Worm (Caenorhabditis elegans) whole organism, midembryonic: Measurements from ENCODE around the gene clec-33.

Experiments
- T22C8.4 ChIP-seq: fragments of 200-800 bp; sonication (Bioruptor generic); IDR thresholded peaks from 2 replicates; pipeline ENCODE4 v1.3.6; 2022; ENCODE audit warnings: missing genetic modification characterization, missing compliant biosample characterization
- cog-1 ChIP-seq: sonication (generic microtip); optimal IDR thresholded peaks from 2 replicates; lab custom pipeline; 2016; ENCODE audit warnings: missing genetic modification characterization, missing compliant biosample characterization
- flt-1 ChIP-seq: fragments of 200-800 bp; sonication (Bioruptor generic); IDR thresholded peaks from 2 replicates; pipeline ENCODE4 v1.3.6; 2022; ENCODE audit warnings: missing genetic modification characterization, missing compliant biosample characterization
- klf-2 ChIP-seq: fragments of 200-800 bp; sonication (Bioruptor generic); conservative IDR thresholded peaks from 2 replicates; pipeline ENCODE4 v1.3.6; 2022; ENCODE audit warnings: missing genetic modification reagents, missing genetic modification characterization, missing compliant biosample characterization
- med-1 ChIP-seq: sonication (generic microtip); optimal IDR thresholded peaks from 2 replicates; lab custom pipeline; 2017; ENCODE audit warnings: missing genetic modification characterization, mild to moderate bottlenecking, missing compliant biosample characterization, antibody characterized with exemption, missing genetic modification reagents; ENCODE audit not compliant: insufficient read depth
- ref-1 ChIP-seq: fragments of 200-800 bp; sonication (Bioruptor generic); conservative IDR thresholded peaks from 2 replicates; pipeline ENCODE4 v1.3.6; 2022; ENCODE audit warnings: missing genetic modification reagents, missing genetic modification characterization, missing compliant biosample characterization
- tab-1 ChIP-seq: fragments of 200-800 bp; sonication (Bioruptor generic); IDR thresholded peaks from 2 replicates; pipeline ENCODE4 v1.3.6; 2022; ENCODE audit warnings: missing genetic modification characterization, missing compliant biosample characterization
- ztf-23 ChIP-seq: fragments of 200-800 bp; sonication (Bioruptor generic); IDR thresholded peaks from 2 replicates; pipeline ENCODE4 v1.3.6; 2022; ENCODE audit warnings: missing genetic modification reagents, missing genetic modification characterization, missing compliant biosample characterization
- ztf-29 ChIP-seq: fragments of 200-800 bp; sonication (Bioruptor generic); IDR thresholded peaks from 2 replicates; pipeline ENCODE4 v1.3.6; 2022; ENCODE audit warnings: missing genetic modification reagents, missing genetic modification characterization, missing compliant biosample characterization

- TF ChIP-seq flt-1 (GFP tag; lab: Robert Waterston, UW) (no peak), ztf-29 (no peak), ztf-23 (no peak), T22C8.4 (GFP tag; lab: Robert Waterston, UW) (no peak), cog-1 (tag; lab: Kevin White, UChicago) (no peak), ref-1 (GFP tag; lab: Robert Waterston, UW) (no peak), med-1 (GFP tag; lab: Kevin White, UChicago) (no peak), tab-1 (no peak), klf-2 (GFP tag; lab: Robert Waterston, UW) (no peak)
Observed at ce11 chrV:16911934-16912333, 42.3 kb upstream of the clec-33 start, which contains the start of gene nhr-116.
